Worm (Caenorhabditis elegans) whole organism, early embryonic: ENCODE results near the gene Y55F3BL.4.

Experiments
- B0310.2 ChIP-seq: sonication (generic microtip); optimal IDR thresholded peaks from 2 replicates; lab custom pipeline; 2016; ENCODE audit warnings: mild to moderate bottlenecking, missing genetic modification characterization, missing compliant biosample characterization
- F13C5.2 ChIP-seq: sonication (generic microtip); optimal IDR thresholded peaks from 2 replicates; lab custom pipeline; 2017; ENCODE audit warnings: mild to moderate bottlenecking, missing genetic modification characterization, inconsistent platforms, missing compliant biosample characterization
- aly-1 ChIP-seq: sonication (generic microtip); optimal IDR thresholded peaks from 2 replicates; lab custom pipeline; 2016; ENCODE audit warnings: missing genetic modification characterization, missing compliant biosample characterization
- ama-1 ChIP-seq: fragments of 150-350 bp; optimal IDR thresholded peaks from 2 replicates; lab custom pipeline; 2014
- ceh-13 ChIP-seq: fragments of 200-800 bp; sonication (Bioruptor generic); optimal IDR thresholded peaks from 2 replicates; lab custom pipeline; 2018; ENCODE audit warnings: mild to moderate bottlenecking, missing genetic modification characterization, missing compliant biosample characterization
- ceh-36 ChIP-seq: sonication (generic microtip); optimal IDR thresholded peaks from 2 replicates; lab custom pipeline; 2016; ENCODE audit warnings: missing genetic modification characterization, inconsistent platforms, missing compliant biosample characterization
- flt-1 ChIP-seq: fragments of 200-800 bp; sonication (Bioruptor generic); IDR thresholded peaks from 2 replicates; pipeline ENCODE4 v1.3.6; 2022; ENCODE audit warnings: missing genetic modification characterization, missing compliant biosample characterization
- hnd-1 ChIP-seq: sonication (generic microtip); optimal IDR thresholded peaks from 2 replicates; lab custom pipeline; 2016; ENCODE audit warnings: missing genetic modification characterization, missing compliant biosample characterization
- pes-1 ChIP-seq: fragments of 200-800 bp; sonication (Bioruptor generic); IDR thresholded peaks from 2 replicates; pipeline ENCODE4 v1.3.6; 2022; ENCODE audit warnings: missing genetic modification reagents, missing genetic modification characterization, missing compliant biosample characterization
- tbx-11 ChIP-seq: fragments of 200-800 bp; sonication (Bioruptor generic); IDR thresholded peaks from 2 replicates; pipeline ENCODE4 v1.3.6; 2022; ENCODE audit warnings: missing genetic modification characterization, missing compliant biosample characterization
- tra-4 ChIP-seq: sonication (generic microtip); optimal IDR thresholded peaks from 2 replicates; lab custom pipeline; 2017; ENCODE audit warnings: missing genetic modification characterization, missing compliant biosample characterization

- TF ChIP-seq ama-1 (lab: Kevin White, UChicago) = no peak
- no peak for TF ChIP-seq F13C5.2 (tag; lab: Kevin White, UChicago)
- TF ChIP-seq aly-1 (tag; lab: Kevin White, UChicago) = no peak
- TF ChIP-seq B0310.2 = no peak
- no peak for TF ChIP-seq flt-1
- no peak for TF ChIP-seq pes-1 (GFP tag; lab: Robert Waterston, UW)
- TF ChIP-seq ceh-13 (GFP tag; lab: Kevin White, UChicago) = no peak
- no peak for TF ChIP-seq ceh-36 (tag; lab: Kevin White, UChicago)
- no peak for TF ChIP-seq tbx-11
- no peak for TF ChIP-seq hnd-1
- no peak for TF ChIP-seq tra-4
Measured at ce11 chrIV:787755-788154, 17.1 kb upstream of the Y55F3BL.4 start, which contains the start of gene F56B3.6.
